Fruit fly (Drosophila melanogaster): Measurements from ENCODE around the gene CG5250.
A peak's percentile ranks its signal among the peaks of the same experiment; 100 is the strongest.

CG5250 gene

DNA sequence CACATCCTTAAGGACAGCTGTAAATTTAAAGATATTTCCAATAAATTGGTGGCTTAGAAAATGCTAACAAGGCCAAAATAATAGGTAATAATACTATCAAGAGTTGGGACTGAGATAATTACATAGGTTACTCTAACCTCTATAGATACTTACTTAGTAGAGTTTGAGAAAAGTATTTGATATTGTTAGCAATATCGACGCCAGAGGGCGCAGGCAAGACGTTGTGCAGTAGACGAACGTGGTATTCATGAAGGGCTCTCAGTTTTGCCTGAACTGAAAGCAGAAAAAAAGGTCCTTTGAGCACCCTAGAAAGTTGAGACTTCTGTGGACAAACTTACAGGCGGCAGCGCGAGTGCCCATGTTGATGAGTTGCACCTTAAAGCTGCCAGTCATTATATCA lies 16.3 kb upstream of the CG5250 start:
- no peak for TF ChIP-seq D1 (tag; optimal IDR thresholded peaks at IDR 0.05)
- no peak for TF ChIP-seq CG12605 (GFP tag; IDR thresholded peaks at IDR 0.05)
- no peak for TF ChIP-seq CG8301 (tag; optimal IDR thresholded peaks at IDR 0.05)
- no peak for TF ChIP-seq Ets98B (GFP tag; IDR thresholded peaks at IDR 0.05)
- TF ChIP-seq Pif1A (GFP tag; optimal IDR thresholded peaks at IDR 0.05): no peak
- no peak for TF ChIP-seq fd96Ca (GFP tag; IDR thresholded peaks at IDR 0.05)

DNA sequence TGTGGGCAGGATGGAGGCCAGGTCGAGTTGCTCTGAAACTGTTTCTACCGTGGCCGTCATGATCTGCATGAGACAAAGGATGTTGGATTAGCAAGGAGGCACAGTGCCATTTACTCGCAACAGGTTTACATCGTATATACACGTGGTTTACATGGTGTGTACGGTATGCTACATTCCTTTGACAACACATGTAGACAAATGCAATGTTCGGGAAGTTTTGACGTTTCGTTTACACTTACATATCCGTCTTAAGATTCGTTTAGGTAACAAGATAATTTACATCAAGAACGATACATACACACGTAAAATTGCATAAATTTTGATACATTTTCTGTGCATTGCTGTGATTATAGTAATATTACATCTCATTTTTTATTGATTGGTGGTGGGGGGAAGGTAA lies 9.9 kb upstream of the CG5250 start:
- TF ChIP-seq D1 (tag; optimal IDR thresholded peaks at IDR 0.05) (peak; percentile 41), CG8301 (tag; optimal IDR thresholded peaks at IDR 0.05) (no peak), Ets98B (GFP tag; IDR thresholded peaks at IDR 0.05) (no peak)

DNA sequence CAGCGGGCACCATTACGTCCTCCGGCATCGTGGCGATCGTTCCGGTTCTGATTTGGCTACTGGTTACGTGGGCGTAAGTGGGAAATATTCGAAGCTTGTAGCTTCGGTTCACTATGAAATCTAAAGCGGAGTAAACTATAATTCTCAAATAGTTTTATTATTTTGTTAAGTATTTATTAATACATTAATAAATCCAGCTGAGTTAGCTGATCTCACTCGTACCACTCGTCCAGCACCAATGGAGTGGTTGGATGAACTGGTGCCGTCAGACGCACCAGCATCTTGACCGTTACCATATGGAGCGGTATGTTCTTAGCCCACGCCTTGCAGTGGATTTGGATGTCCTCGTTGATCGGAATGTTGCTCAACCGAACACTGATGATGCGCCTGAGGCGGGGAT lies 996 bp downstream of the CG5250 start, which contains the start of gene CG11703:
Gene CG11703, minus strand, starts transcription at position 101 of the 400 bp plus-strand sequence.
- no peak for TF ChIP-seq CG34367 (tag; optimal IDR thresholded peaks at IDR 0.05)
- no peak for TF ChIP-seq CG14655 (GFP tag; optimal IDR thresholded peaks at IDR 0.05)
- TF ChIP-seq CG12605 (GFP tag; IDR thresholded peaks at IDR 0.05): no peak
- TF ChIP-seq Pif1A (GFP tag; optimal IDR thresholded peaks at IDR 0.05): no peak
- no peak for TF ChIP-seq CG9948 (tag; optimal IDR thresholded peaks at IDR 0.05)
- TF ChIP-seq Pif1B (GFP tag; optimal IDR thresholded peaks at IDR 0.05): no peak
- no peak for TF ChIP-seq Snoo (tag; optimal IDR thresholded peaks at IDR 0.05)
- TF ChIP-seq CG10348 (GFP tag; IDR thresholded peaks at IDR 0.05): no peak
- TF ChIP-seq CG8159 (tag; optimal IDR thresholded peaks at IDR 0.05): no peak
- TF ChIP-seq D1 (tag; optimal IDR thresholded peaks at IDR 0.05): no peak
- no peak for TF ChIP-seq EcR (GFP tag; optimal IDR thresholded peaks at IDR 0.05)
- no peak for TF ChIP-seq Ets98B (GFP tag; IDR thresholded peaks at IDR 0.05)
- no peak for TF ChIP-seq rn (GFP tag; IDR thresholded peaks at IDR 0.05)
- no peak for TF ChIP-seq fd96Ca (GFP tag; IDR thresholded peaks at IDR 0.05)
- TF ChIP-seq gl (tag; optimal IDR thresholded peaks at IDR 0.05): no peak
- no peak for TF ChIP-seq CG4496 (GFP tag; IDR thresholded peaks at IDR 0.05)
- no peak for TF ChIP-seq CG8301 (tag; optimal IDR thresholded peaks at IDR 0.05)
- no peak for TF ChIP-seq CG17806 (tag; optimal IDR thresholded peaks at IDR 0.05)
- TF ChIP-seq CG32121 (GFP tag; IDR thresholded peaks at IDR 0.05): no peak
- TF ChIP-seq CG13204 (GFP tag; optimal IDR thresholded peaks at IDR 0.05): no peak

DNA sequence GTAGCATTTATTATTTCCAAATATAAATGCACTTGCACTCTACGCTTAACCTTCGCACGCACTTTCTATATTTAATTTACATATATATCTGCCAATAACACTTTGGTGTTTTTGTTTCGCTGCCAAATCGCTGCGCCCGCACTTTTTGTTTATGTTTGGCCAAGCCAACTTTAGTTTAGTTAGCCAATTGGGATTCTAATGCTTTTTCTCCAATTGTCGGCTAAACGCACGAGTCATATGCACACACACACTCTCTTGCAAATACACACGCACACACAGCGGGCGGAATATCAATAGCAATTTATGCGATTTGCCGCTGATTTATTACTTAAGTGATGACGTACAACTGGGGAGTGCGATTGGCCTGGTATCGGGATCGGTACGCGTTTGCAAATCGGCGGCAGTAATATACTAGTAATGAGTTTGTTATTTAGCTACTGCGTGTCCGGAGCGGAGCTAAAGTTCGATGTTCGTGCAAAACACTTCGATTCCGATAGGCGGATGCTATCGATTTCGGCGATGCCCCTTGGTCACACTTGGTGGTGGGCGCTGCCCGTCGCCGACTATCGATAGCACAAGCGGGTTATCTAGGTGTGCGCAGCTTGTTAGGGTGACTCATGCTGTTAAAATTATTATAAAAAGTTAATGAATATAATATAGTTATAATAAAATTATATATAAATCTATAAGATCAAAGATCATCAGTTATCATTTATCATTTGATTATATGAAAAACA lies 2.8 kb downstream of the CG5250 start, which contains the start of gene vib:
Gene vib, minus strand, starts transcription at position 515 of the 737 bp plus-strand sequence.
- TF ChIP-seq fd96Ca (GFP tag; IDR thresholded peaks at IDR 0.05): peak; percentile 41; the same call in 1 of the 3 replicates
- peak; percentile 5 for TF ChIP-seq CG9948 (tag; optimal IDR thresholded peaks at IDR 0.05)
- no peak for TF ChIP-seq Pif1B (GFP tag; optimal IDR thresholded peaks at IDR 0.05)
- TF ChIP-seq gl (tag; optimal IDR thresholded peaks at IDR 0.05): no peak
- no peak for TF ChIP-seq D1 (tag; optimal IDR thresholded peaks at IDR 0.05)
- peak; percentile 70 for TF ChIP-seq Ets98B (GFP tag; IDR thresholded peaks at IDR 0.05)
- TF ChIP-seq CG13204 (GFP tag; optimal IDR thresholded peaks at IDR 0.05): no peak
- peak; percentile 36; the same call in 1 of the 3 replicates for TF ChIP-seq CG4496 (GFP tag; IDR thresholded peaks at IDR 0.05)
- TF ChIP-seq Snoo (tag; optimal IDR thresholded peaks at IDR 0.05): no peak
- TF ChIP-seq CG15710 (tag; optimal IDR thresholded peaks at IDR 0.05): peak; percentile 24
- TF ChIP-seq CG8301 (tag; optimal IDR thresholded peaks at IDR 0.05): no peak
- peak; percentile 6 for TF ChIP-seq CG34367 (tag; optimal IDR thresholded peaks at IDR 0.05)
- peak; percentile 60; the same call in 1 of the 2 replicates for TF ChIP-seq CG32121 (GFP tag; IDR thresholded peaks at IDR 0.05)
- 0 out of 2 replicates have a peak, but pooled peaks have one; percentile 26 for TF ChIP-seq CG12605 (GFP tag; IDR thresholded peaks at IDR 0.05)
- TF ChIP-seq CG10348 (GFP tag; IDR thresholded peaks at IDR 0.05): no peak
- TF ChIP-seq CG8159 (tag; optimal IDR thresholded peaks at IDR 0.05): peak; percentile 37
- TF ChIP-seq CG17806 (tag; optimal IDR thresholded peaks at IDR 0.05): no peak
- TF ChIP-seq CG14655 (GFP tag; optimal IDR thresholded peaks at IDR 0.05): no peak
- TF ChIP-seq Pif1A (GFP tag; optimal IDR thresholded peaks at IDR 0.05): no peak
- TF ChIP-seq rn (GFP tag; IDR thresholded peaks at IDR 0.05): no peak
- TF ChIP-seq EcR (GFP tag; optimal IDR thresholded peaks at IDR 0.05): peak; percentile 43

DNA sequence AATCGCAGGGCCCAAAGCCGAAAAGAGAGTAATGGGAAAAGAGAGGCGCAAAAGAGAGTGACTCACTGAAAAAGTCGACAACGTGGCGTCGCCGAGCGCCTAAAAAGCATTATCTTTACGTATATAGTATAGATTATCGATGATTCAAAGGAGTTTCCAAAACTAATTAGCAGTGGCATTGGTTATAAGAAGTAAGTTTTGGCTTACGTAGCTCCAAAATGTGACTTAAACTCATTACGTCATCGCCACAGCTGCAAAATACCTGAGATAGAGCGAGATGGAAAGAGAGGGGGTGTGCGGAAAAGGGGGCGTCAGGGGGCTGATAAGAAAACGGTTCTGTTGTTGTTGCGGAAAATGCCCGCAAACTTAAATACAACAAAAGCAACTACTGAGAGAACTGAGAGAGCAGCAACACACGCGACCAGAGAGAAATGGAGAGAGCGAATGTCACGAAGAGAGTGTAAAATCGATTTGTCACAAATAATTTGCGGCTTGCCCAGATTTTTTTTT lies 3.6 kb downstream of the CG5250 start:
- TF ChIP-seq Pif1A (GFP tag; optimal IDR thresholded peaks at IDR 0.05): no peak
- no peak for TF ChIP-seq CG9948 (tag; optimal IDR thresholded peaks at IDR 0.05)
- no peak for TF ChIP-seq Pif1B (GFP tag; optimal IDR thresholded peaks at IDR 0.05)
- no peak for TF ChIP-seq CG14655 (GFP tag; optimal IDR thresholded peaks at IDR 0.05)
- no peak for TF ChIP-seq CG10348 (GFP tag; IDR thresholded peaks at IDR 0.05)
- no peak for TF ChIP-seq CG13204 (GFP tag; optimal IDR thresholded peaks at IDR 0.05)
- no peak for TF ChIP-seq EcR (GFP tag; optimal IDR thresholded peaks at IDR 0.05)
- TF ChIP-seq CG34367 (tag; optimal IDR thresholded peaks at IDR 0.05): no peak

DNA sequence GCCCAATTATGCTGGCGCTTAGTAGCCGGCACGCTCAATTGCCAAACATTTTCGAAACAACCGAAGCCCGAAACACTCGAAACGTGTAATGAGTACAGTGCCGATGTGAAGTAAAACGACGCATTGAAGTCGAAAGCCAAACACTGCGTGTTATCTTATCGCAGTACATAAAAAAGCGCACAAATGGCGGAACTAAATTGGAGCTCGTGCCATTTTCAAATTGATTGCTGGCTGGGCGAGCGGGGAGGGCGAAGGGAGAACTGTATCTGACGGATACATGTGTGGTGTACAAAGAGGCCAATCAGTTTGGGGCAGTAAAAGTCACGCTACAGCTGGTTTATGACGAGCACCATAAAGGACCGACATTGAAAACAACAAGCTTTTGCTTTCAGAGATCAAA lies 5.7 kb downstream of the CG5250 start:
- no peak for TF ChIP-seq CG12605 (GFP tag; IDR thresholded peaks at IDR 0.05)
